Worm (Caenorhabditis elegans): ENCODE data around the gene F58G1.8.

The F58G1.8 gene

ce11 chrII:12939161-12939560, 13.7 kb upstream of the F58G1.8 start:
- TF ChIP-seq scrt-1 (GFP tag; IDR thresholded peaks at IDR 0.05) (no peak), hmg-4 (GFP tag; optimal IDR thresholded peaks at IDR 0.05) (no peak), sea-1 (GFP tag; conservative IDR thresholded peaks at IDR 0.05) (no peak), F13C5.2 (tag; optimal IDR thresholded peaks at IDR 0.05) (no peak), hmbx-1 (tag; optimal IDR thresholded peaks at IDR 0.05) (no peak), ets-7 (tag; optimal IDR thresholded peaks at IDR 0.05) (no peak), tra-4 (tag; optimal IDR thresholded peaks at IDR 0.05) (no peak), ama-1 (optimal IDR thresholded peaks at IDR 0.05) (no peak)

ce11 chrII:12935259-12935658, 9.8 kb upstream of the F58G1.8 start, which contains the start of gene lips-9:
TSS of gene lips-9 (minus strand) at chrII:12935359.
- TF ChIP-seq scrt-1 (GFP tag; IDR thresholded peaks at IDR 0.05) (no peak), tbx-37 (GFP tag; conservative IDR thresholded peaks at IDR 0.05) (no peak), sea-1 (GFP tag; conservative IDR thresholded peaks at IDR 0.05) (no peak), pes-1 (GFP tag; IDR thresholded peaks at IDR 0.05) (no peak), aly-1 (tag; optimal IDR thresholded peaks at IDR 0.05) (no peak), hmbx-1 (tag; optimal IDR thresholded peaks at IDR 0.05) (no peak), tra-4 (tag; optimal IDR thresholded peaks at IDR 0.05) (no peak), B0310.2 (tag; optimal IDR thresholded peaks at IDR 0.05) (no peak), ceh-13 (GFP tag; optimal IDR thresholded peaks at IDR 0.05) (no peak), tbx-11 (GFP tag; IDR thresholded peaks at IDR 0.05) (no peak), ets-7 (tag; optimal IDR thresholded peaks at IDR 0.05) (no peak), F13C5.2 (tag; optimal IDR thresholded peaks at IDR 0.05) (no peak), hmg-4 (GFP tag; optimal IDR thresholded peaks at IDR 0.05) (no peak), flt-1 (GFP tag; IDR thresholded peaks at IDR 0.05) (no peak)

ce11 chrII:12931456-12931923, 6.0 kb upstream of the F58G1.8 start, which contains the start of gene dct-18:
TSS of gene dct-18 (plus strand) at chrII:12931873.
- TF ChIP-seq F13C5.2 (tag; optimal IDR thresholded peaks at IDR 0.05) (no peak), ceh-36 (tag; optimal IDR thresholded peaks at IDR 0.05) (no peak), tbx-37 (GFP tag; conservative IDR thresholded peaks at IDR 0.05) (no peak), scrt-1 (GFP tag; IDR thresholded peaks at IDR 0.05) (no peak), hmg-4 (GFP tag; optimal IDR thresholded peaks at IDR 0.05) (no peak), sea-1 (GFP tag; conservative IDR thresholded peaks at IDR 0.05) (no peak), hmbx-1 (tag; optimal IDR thresholded peaks at IDR 0.05) (no peak), ets-7 (tag; optimal IDR thresholded peaks at IDR 0.05) (no peak), pes-1 (GFP tag; IDR thresholded peaks at IDR 0.05) (no peak), B0310.2 (tag; optimal IDR thresholded peaks at IDR 0.05) (no peak), aly-1 (tag; optimal IDR thresholded peaks at IDR 0.05) (no peak), tbx-11 (GFP tag; IDR thresholded peaks at IDR 0.05) (no peak)

- TF ChIP-seq pes-1 (GFP tag; IDR thresholded peaks at IDR 0.05) (no peak), scrt-1 (GFP tag; IDR thresholded peaks at IDR 0.05) (no peak), F13C5.2 (tag; optimal IDR thresholded peaks at IDR 0.05) (no peak), hnd-1 (tag; optimal IDR thresholded peaks at IDR 0.05) (no peak), flt-1 (GFP tag; IDR thresholded peaks at IDR 0.05) (no peak), sea-1 (GFP tag; conservative IDR thresholded peaks at IDR 0.05) (no peak), B0310.2 (tag; optimal IDR thresholded peaks at IDR 0.05) (no peak), ceh-36 (tag; optimal IDR thresholded peaks at IDR 0.05) (no peak), aly-1 (tag; optimal IDR thresholded peaks at IDR 0.05) (no peak), ama-1 (optimal IDR thresholded peaks at IDR 0.05) (no peak), ets-7 (tag; optimal IDR thresholded peaks at IDR 0.05) (no peak), tbx-11 (GFP tag; IDR thresholded peaks at IDR 0.05) (no peak), ceh-13 (GFP tag; optimal IDR thresholded peaks at IDR 0.05) (no peak), hmbx-1 (tag; optimal IDR thresholded peaks at IDR 0.05) (no peak), hmg-4 (GFP tag; optimal IDR thresholded peaks at IDR 0.05) (no peak), tbx-37 (GFP tag; conservative IDR thresholded peaks at IDR 0.05) (no peak), tra-4 (tag; optimal IDR thresholded peaks at IDR 0.05) (no peak)
Measured at ce11 chrII:12930138-12930537, 4.7 kb upstream of the F58G1.8 start.

ce11 chrII:12928241-12928640, 2.8 kb upstream of the F58G1.8 start, which contains the start of gene F58G1.3:
TSS of gene F58G1.3 (minus strand) at chrII:12928341.
- TF ChIP-seq tbx-37 (GFP tag; conservative IDR thresholded peaks at IDR 0.05) (no peak), aly-1 (tag; optimal IDR thresholded peaks at IDR 0.05) (no peak), ceh-13 (GFP tag; optimal IDR thresholded peaks at IDR 0.05) (no peak), ets-7 (tag; optimal IDR thresholded peaks at IDR 0.05) (no peak), B0310.2 (tag; optimal IDR thresholded peaks at IDR 0.05) (no peak), hmg-4 (GFP tag; optimal IDR thresholded peaks at IDR 0.05) (no peak), hmbx-1 (tag; optimal IDR thresholded peaks at IDR 0.05) (no peak), sea-1 (GFP tag; conservative IDR thresholded peaks at IDR 0.05) (no peak), pes-1 (GFP tag; IDR thresholded peaks at IDR 0.05) (no peak), hnd-1 (tag; optimal IDR thresholded peaks at IDR 0.05) (no peak), ceh-36 (tag; optimal IDR thresholded peaks at IDR 0.05) (no peak), ama-1 (optimal IDR thresholded peaks at IDR 0.05) (no peak), flt-1 (GFP tag; IDR thresholded peaks at IDR 0.05) (no peak), F13C5.2 (tag; optimal IDR thresholded peaks at IDR 0.05) (no peak), scrt-1 (GFP tag; IDR thresholded peaks at IDR 0.05) (no peak), tbx-11 (GFP tag; IDR thresholded peaks at IDR 0.05) (no peak), tra-4 (tag; optimal IDR thresholded peaks at IDR 0.05) (no peak)

- TF ChIP-seq sea-1 (GFP tag; conservative IDR thresholded peaks at IDR 0.05) (no peak), tbx-11 (GFP tag; IDR thresholded peaks at IDR 0.05) (no peak), tbx-37 (GFP tag; conservative IDR thresholded peaks at IDR 0.05) (no peak), hmbx-1 (tag; optimal IDR thresholded peaks at IDR 0.05) (no peak)
Measured at ce11 chrII:12923225-12923624, 2.2 kb downstream of the F58G1.8 start.

- TF ChIP-seq ceh-36 (tag; optimal IDR thresholded peaks at IDR 0.05) (no peak), hnd-1 (tag; optimal IDR thresholded peaks at IDR 0.05) (no peak), ceh-13 (GFP tag; optimal IDR thresholded peaks at IDR 0.05) (no peak), hmg-4 (GFP tag; optimal IDR thresholded peaks at IDR 0.05) (no peak), ets-7 (tag; optimal IDR thresholded peaks at IDR 0.05) (no peak), pes-1 (GFP tag; IDR thresholded peaks at IDR 0.05) (no peak)
Measured at ce11 chrII:12921478-12921877, 4.0 kb downstream of the F58G1.8 start.
